Fruit fly (Drosophila melanogaster): ENCODE results near the gene CG32037.

The CG32037 gene

DNA sequence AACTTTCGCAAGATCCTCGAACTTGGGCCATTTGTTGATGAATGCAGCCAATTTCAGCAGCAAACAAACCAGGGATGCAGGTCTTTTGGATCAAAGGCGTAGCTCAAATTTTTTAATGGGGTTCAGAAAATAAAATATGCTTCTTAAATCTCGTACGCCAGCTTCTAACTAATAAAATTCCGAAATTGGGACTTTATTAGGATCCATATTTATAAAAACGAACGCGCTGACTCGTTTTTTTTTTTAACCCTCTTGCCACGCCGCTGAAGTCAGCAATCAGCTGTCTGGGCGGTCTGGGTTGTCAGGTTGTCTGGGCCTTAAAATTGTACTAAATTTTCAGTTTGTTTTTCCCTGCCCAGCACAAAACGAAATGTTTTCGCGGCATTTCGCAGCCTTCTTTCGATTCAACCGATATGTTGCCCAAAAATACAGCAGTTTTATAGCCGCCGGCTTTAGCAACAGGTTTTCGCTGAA is 34.4 kb downstream of the CG32037 start, which contains the start of gene CG3437 (continued):
- TF ChIP-seq ewg (GFP tag; optimal IDR thresholded peaks at IDR 0.05) (peak; percentile 97), CG11456 (GFP tag; IDR thresholded peaks at IDR 0.05) (peak; percentile 99), CG1603 (tag; optimal IDR thresholded peaks at IDR 0.05) (peak; percentile 96), CG6654 (GFP tag; optimal IDR thresholded peaks at IDR 0.05) (peak; percentile 94), CG9797 (GFP tag; optimal IDR thresholded peaks at IDR 0.05) (peak; percentile 74), wor (GFP tag; IDR thresholded peaks at IDR 0.05) (peak; percentile 97), Mes4 (GFP tag; optimal IDR thresholded peaks at IDR 0.05) (peak; percentile 97), dmrt99B (tag; optimal IDR thresholded peaks at IDR 0.05) (peak; percentile 98), Asciz (GFP tag; optimal IDR thresholded peaks at IDR 0.05) (peak; percentile 98), HmgD (GFP tag; optimal IDR thresholded peaks at IDR 0.05) (peak; percentile 97), CG9215 (GFP tag; IDR thresholded peaks at IDR 0.05) (peak; percentile 99), hth (optimal IDR thresholded peaks at IDR 0.05) (no peak), usp (GFP tag; optimal IDR thresholded peaks at IDR 0.05) (no peak), Trl (optimal IDR thresholded peaks at IDR 0.05) (no peak), Trl (GFP tag; optimal IDR thresholded peaks at IDR 0.05) (peak; percentile 99), CG16779 (GFP tag; IDR thresholded peaks at IDR 0.05) (peak; percentile 99), trh (GFP tag; optimal IDR thresholded peaks at IDR 0.05) (peak; percentile 93), CG17912 (GFP tag; optimal IDR thresholded peaks at IDR 0.05) (peak; percentile 95), fd3F (GFP tag; optimal IDR thresholded peaks at IDR 0.05) (peak; percentile 98), CG12219 (GFP tag; optimal IDR thresholded peaks at IDR 0.05) (peak; percentile 98), ems (GFP tag; optimal IDR thresholded peaks at IDR 0.05) (peak; percentile 99), CG7963 (GFP tag; IDR thresholded peaks at IDR 0.05; ENCODE audit: partially characterized antibody) (no peak), chm (GFP tag; IDR thresholded peaks at IDR 0.05) (peak; percentile 99), unpg (GFP tag; optimal IDR thresholded peaks at IDR 0.05) (peak; percentile 99), CG3847 (GFP tag; IDR thresholded peaks at IDR 0.05) (peak; percentile 99), wek (GFP tag; optimal IDR thresholded peaks at IDR 0.05) (peak; percentile 90), ci (GFP tag; IDR thresholded peaks at IDR 0.05) (peak; percentile 100), CG15073 (GFP tag; optimal IDR thresholded peaks at IDR 0.05) (peak; percentile 89), Dbx (GFP tag; IDR thresholded peaks at IDR 0.05) (peak; percentile 99), Dfd (GFP tag; optimal IDR thresholded peaks at IDR 0.05) (no peak), CG16863 (GFP tag; optimal IDR thresholded peaks at IDR 0.05) (peak; percentile 99), bbx (GFP tag; IDR thresholded peaks at IDR 0.05; ENCODE audit: partially characterized antibody) (0 out of 2 replicates have a peak, but pooled peaks have one; percentile 44), CG2129 (GFP tag; IDR thresholded peaks at IDR 0.05; ENCODE audit: partially characterized antibody) (0 out of 2 replicates have a peak, but pooled peaks have one; percentile 11), CG17802 (tag; optimal IDR thresholded peaks at IDR 0.05) (peak; percentile 93), D19B (GFP tag; optimal IDR thresholded peaks at IDR 0.05) (peak; percentile 94), CG6254 (GFP tag; optimal IDR thresholded peaks at IDR 0.05) (peak; percentile 96), CG2120 (GFP tag; optimal IDR thresholded peaks at IDR 0.05) (peak; percentile 99), CG5953 (GFP tag; IDR thresholded peaks at IDR 0.05) (peak; percentile 98), Neu2 (GFP tag; optimal IDR thresholded peaks at IDR 0.05; ENCODE audit: borderline replicate concordance) (peak; percentile 95), B-H2 (GFP tag; optimal IDR thresholded peaks at IDR 0.05) (peak; percentile 99), fu2 (GFP tag; optimal IDR thresholded peaks at IDR 0.05) (peak; percentile 98), klu (GFP tag; IDR thresholded peaks at IDR 0.05) (peak; percentile 98), btn (GFP tag; optimal IDR thresholded peaks at IDR 0.05) (peak; percentile 97), nerfin-1 (tag; optimal IDR thresholded peaks at IDR 0.05) (peak; percentile 98), Atf-2 (GFP tag; optimal IDR thresholded peaks at IDR 0.05) (peak; percentile 98), gce (GFP tag; IDR thresholded peaks at IDR 0.05) (peak; percentile 99), CG4360 (GFP tag; IDR thresholded peaks at IDR 0.05) (peak; percentile 91), BEAF-32 (GFP tag; optimal IDR thresholded peaks at IDR 0.05) (peak; percentile 47), sna (GFP tag; IDR thresholded peaks at IDR 0.05; ENCODE audit: partially characterized antibody) (no peak; the same call in 1 of the 2 replicates), zfh1 (GFP tag; IDR thresholded peaks at IDR 0.05) (peak; percentile 100)

All from whole organism, embryonic.